Worm (Caenorhabditis elegans): ENCODE data around the gene arrd-4.
A peak's percentile ranks its signal among the peaks of the same experiment; 100 is the strongest.

The arrd-4 gene

DNA sequence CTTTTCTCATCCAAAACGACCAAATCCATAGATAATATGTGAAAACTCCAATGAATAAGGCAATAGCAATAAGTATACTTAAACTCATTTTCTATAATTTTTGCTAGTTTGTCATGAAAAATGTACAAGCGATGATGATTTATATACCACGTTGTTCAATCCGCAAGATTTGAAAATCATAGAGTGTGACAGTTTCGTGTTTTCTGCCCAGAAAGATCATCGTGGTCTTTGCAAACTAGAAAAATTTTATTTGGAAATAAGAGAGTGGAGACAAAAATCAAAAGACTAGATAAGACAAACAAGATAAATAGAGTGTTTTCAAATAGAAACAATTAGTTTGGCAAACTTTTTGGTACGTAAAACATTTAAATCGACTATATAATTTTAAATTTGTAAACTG is 44.9 kb downstream of the arrd-4 start, which contains the start of gene cyp-13A3:
cyp-13A3 (minus strand) TSS at position 101 of the 400 bp plus-strand sequence.
- TF ChIP-seq ceh-2 (tag; optimal IDR thresholded peaks at IDR 0.05) (no peak), gmeb-2 (tag; optimal IDR thresholded peaks at IDR 0.05) (no peak)

- peak; percentile 86 for TF ChIP-seq elt-2 (tag; optimal IDR thresholded peaks at IDR 0.05)
- TF ChIP-seq odd-2 (tag; optimal IDR thresholded peaks at IDR 0.05) = no peak
Measured at ce11 chrII:9791185-9791584, 46.9 kb downstream of the arrd-4 start.

ce11 chrII:9787395-9788152 is 50.5 kb downstream of the arrd-4 start, which contains the start of gene cyp-13A2:
cyp-13A2 (minus strand) TSS chrII:9787629.
- TF ChIP-seq nhr-11 (tag; optimal IDR thresholded peaks at IDR 0.05) (peak; percentile 13), madf-2 (tag; optimal IDR thresholded peaks at IDR 0.05) (no peak), pha-4 (tag; optimal IDR thresholded peaks at IDR 0.05) (no peak), rnt-1 (tag; optimal IDR thresholded peaks at IDR 0.05) (peak; percentile 2), ceh-9 (tag; optimal IDR thresholded peaks at IDR 0.05) (no peak), ceh-34 (tag; optimal IDR thresholded peaks at IDR 0.05) (no peak), ceh-24 (tag; optimal IDR thresholded peaks at IDR 0.05) (no peak), pha-2 (tag; optimal IDR thresholded peaks at IDR 0.05) (no peak), ztf-16 (tag; optimal IDR thresholded peaks at IDR 0.05) (no peak), F13H6.1 (tag; optimal IDR thresholded peaks at IDR 0.05) (no peak), nhr-232 (tag; optimal IDR thresholded peaks at IDR 0.05) (no peak), zip-5 (tag; optimal IDR thresholded peaks at IDR 0.05) (no peak), T23F11.4 (GFP tag; optimal IDR thresholded peaks at IDR 0.05) (no peak), dmd-4 (tag; optimal IDR thresholded peaks at IDR 0.05; ENCODE audit: borderline replicate concordance) (no peak), tbx-2 (tag; optimal IDR thresholded peaks at IDR 0.05) (no peak), elt-2 (tag; optimal IDR thresholded peaks at IDR 0.05) (peak; percentile 30), ahr-1 (tag; optimal IDR thresholded peaks at IDR 0.05) (no peak), sox-4 (tag; optimal IDR thresholded peaks at IDR 0.05) (no peak), eyg-1 (tag; optimal IDR thresholded peaks at IDR 0.05) (no peak), Y22D7AL.16 (tag; optimal IDR thresholded peaks at IDR 0.05) (no peak), ceh-48 (tag; optimal IDR thresholded peaks at IDR 0.05) (no peak), ceh-30 (tag; optimal IDR thresholded peaks at IDR 0.05) (no peak), che-1 (tag; optimal IDR thresholded peaks at IDR 0.05) (no peak), gmeb-2 (tag; optimal IDR thresholded peaks at IDR 0.05) (no peak), fax-1 (tag; optimal IDR thresholded peaks at IDR 0.05) (no peak), tbx-7 (tag; optimal IDR thresholded peaks at IDR 0.05) (no peak), mec-3 (tag; optimal IDR thresholded peaks at IDR 0.05; ENCODE audit: borderline replicate concordance) (no peak), hlh-30 (tag; optimal IDR thresholded peaks at IDR 0.05; ENCODE audit: insufficient read depth) (peak; percentile 24), fkh-10 (GFP tag; optimal IDR thresholded peaks at IDR 0.05) (no peak)

Measured in whole organism, late embryonic.